Worm (Caenorhabditis elegans) whole organism, L4 larva: Measurements from ENCODE around the gene unc-79.
A peak's percentile ranks its signal among the peaks of the same experiment; 100 is the strongest.

ENCODE experiments used
- F10B5.3 ChIP-seq: sonication (generic microtip); optimal IDR thresholded peaks from 2 replicates; lab custom pipeline; 2016; ENCODE audit warnings: mild to moderate bottlenecking, missing genetic modification characterization, missing compliant biosample characterization
- F26F4.8 ChIP-seq: fragments of 200-800 bp; sonication (Bioruptor generic); conservative IDR thresholded peaks from 2 replicates; pipeline ENCODE4 v1.3.6; 2022; ENCODE audit warnings: missing genetic modification characterization, missing compliant biosample characterization
- F37D6.2 ChIP-seq: sonication (generic microtip); optimal IDR thresholded peaks from 2 replicates; lab custom pipeline; 2016; ENCODE audit warnings: mild to moderate bottlenecking, missing genetic modification characterization, missing compliant biosample characterization
- T20F7.1 ChIP-seq: fragments of 200-800 bp; sonication (Bioruptor generic); optimal IDR thresholded peaks from 2 replicates; lab custom pipeline; 2018; ENCODE audit warnings: mild to moderate bottlenecking, missing genetic modification characterization, missing compliant biosample characterization
- T26A8.4 ChIP-seq: fragments of 200-800 bp; sonication (Bioruptor generic); IDR thresholded peaks from 2 replicates; pipeline ENCODE4 v1.3.6; 2022; ENCODE audit warnings: missing genetic modification characterization, missing compliant biosample characterization
- ZK546.5 ChIP-seq, 2 experiments: sonication (generic microtip); optimal IDR thresholded peaks; 2 replicates each; lab custom pipeline; 2017; ENCODE audit warnings: missing biosample characterization in 2 of 2, missing genetic modification characterization in 2 of 2
- aha-1 ChIP-seq: fragments of 150-350 bp; peaks from one replicate; lab custom pipeline; 2014; ENCODE audit warnings: missing biosample characterization, missing genetic modification characterization
- ama-1 ChIP-seq: fragments of 150-350 bp; optimal IDR thresholded peaks from 2 replicates; lab custom pipeline; 2014; ENCODE audit warnings: inconsistent platforms, mixed read lengths
- arid-1 ChIP-seq: fragments of 200-800 bp; sonication (Bioruptor generic); conservative IDR thresholded peaks from 2 replicates; pipeline ENCODE4 v1.3.6; 2022; ENCODE audit warnings: missing genetic modification reagents, missing genetic modification characterization, missing compliant biosample characterization
- ceh-20 ChIP-seq: fragments of 200-800 bp; sonication (Bioruptor generic); IDR thresholded peaks from 2 replicates; pipeline ENCODE4 v1.3.6; 2022; ENCODE audit warnings: missing genetic modification reagents, missing genetic modification characterization, missing compliant biosample characterization
- ceh-82 ChIP-seq: sonication (generic microtip); optimal IDR thresholded peaks from 2 replicates; lab custom pipeline; 2017; ENCODE audit warnings: missing biosample characterization, missing genetic modification characterization
- dpl-1 ChIP-seq: fragments of 150-350 bp; optimal IDR thresholded peaks from 2 replicates; lab custom pipeline; 2014; ENCODE audit warnings: missing biosample characterization, missing genetic modification reagents, missing genetic modification characterization
- dve-1 ChIP-seq: sonication (generic microtip); optimal IDR thresholded peaks from 2 replicates; lab custom pipeline; 2017; ENCODE audit warnings: antibody characterized with exemption, mild to moderate bottlenecking, missing genetic modification characterization, missing compliant biosample characterization; ENCODE audit not compliant: insufficient read depth
- egl-27 ChIP-seq: sonication (generic microtip); optimal IDR thresholded peaks from 3 replicates; lab custom pipeline; 2017; ENCODE audit warnings: missing biosample characterization, missing genetic modification reagents, missing genetic modification characterization
- egl-43 ChIP-seq: fragments of 200-800 bp; sonication (Bioruptor generic); IDR thresholded peaks from 2 replicates; pipeline ENCODE4 v1.3.6; 2022; ENCODE audit warnings: missing genetic modification reagents, missing genetic modification characterization, missing compliant biosample characterization
- fkh-10 ChIP-seq: fragments of 150-350 bp; optimal IDR thresholded peaks from 2 replicates; lab custom pipeline; 2014; ENCODE audit warnings: missing biosample characterization, missing genetic modification reagents, missing genetic modification characterization
- hif-1 ChIP-seq, 2 experiments: sonication (generic microtip); optimal IDR thresholded peaks; 2 replicates each; lab custom pipeline; 2016 to 2017; ENCODE audit warnings: missing compliant biosample characterization in 2 of 2, missing genetic modification characterization in 2 of 2, missing genetic modification reagents in 2 of 2, missing genotype in 2 of 2, mild to moderate bottlenecking in 1 of 2
- hlh-11 ChIP-seq: fragments of 200-800 bp; sonication (Bioruptor generic); optimal IDR thresholded peaks from 2 replicates; lab custom pipeline; 2018; ENCODE audit warnings: mild to moderate bottlenecking, missing genetic modification characterization, missing compliant biosample characterization
- hlh-30 ChIP-seq: sonication (generic microtip); optimal IDR thresholded peaks from 2 replicates; lab custom pipeline; 2017; ENCODE audit warnings: antibody characterized with exemption, mild to moderate bottlenecking, missing genetic modification characterization, missing compliant biosample characterization; ENCODE audit not compliant: insufficient read depth
- hmg-1.1 ChIP-seq: fragments of 200-800 bp; sonication (Bioruptor generic); IDR thresholded peaks from 2 replicates; pipeline ENCODE4 v1.3.6; 2022; ENCODE audit warnings: missing genetic modification reagents, missing genetic modification characterization, missing compliant biosample characterization
- jun-1 ChIP-seq: fragments of 150-350 bp; optimal IDR thresholded peaks from 2 replicates; lab custom pipeline; 2014; ENCODE audit warnings: missing biosample characterization, missing genetic modification reagents, missing genetic modification characterization
- lin-1 ChIP-seq: fragments of 200-800 bp; sonication (Bioruptor generic); IDR thresholded peaks from 2 replicates; pipeline ENCODE4 v1.3.6; 2022; ENCODE audit warnings: missing genetic modification reagents, missing genetic modification characterization, missing compliant biosample characterization
- lin-13 ChIP-seq: fragments of 150-350 bp; optimal IDR thresholded peaks from 2 replicates; lab custom pipeline; 2014; ENCODE audit warnings: missing biosample characterization, missing genetic modification reagents, missing genetic modification characterization
- lin-15B ChIP-seq: fragments of 150-350 bp; sonication (generic microtip); optimal IDR thresholded peaks from 3 replicates; lab custom pipeline; 2014; ENCODE audit warnings: missing biosample characterization, missing genetic modification characterization
- lsy-2 ChIP-seq, 2 experiments: fragments of 150-350 bp in 1 of 2; sonication (generic microtip) in 1 of 2; optimal IDR thresholded peaks; 2 replicates each; lab custom pipeline; 2014 to 2017; ENCODE audit warnings: missing biosample characterization in 2 of 2, missing genetic modification characterization in 2 of 2
- madf-5 ChIP-seq, 2 experiments: fragments of 200-800 bp; sonication (Bioruptor generic); IDR thresholded peaks; 2 replicates each; pipeline ENCODE4 v1.3.6; 2022; ENCODE audit warnings: missing compliant biosample characterization in 2 of 2, missing genetic modification characterization in 2 of 2
- madf-9 ChIP-seq: fragments of 200-800 bp; sonication (Bioruptor generic); conservative IDR thresholded peaks from 2 replicates; pipeline ENCODE4 v1.3.6; 2022; ENCODE audit warnings: missing genetic modification reagents, missing genetic modification characterization, missing compliant biosample characterization
- mdl-1 ChIP-seq, 2 experiments: fragments of 150-350 bp in 1 of 2; sonication (generic microtip) in 1 of 2; optimal IDR thresholded peaks; 2 replicates each; lab custom pipeline; 2014 to 2017; ENCODE audit warnings: missing biosample characterization in 2 of 2, missing genetic modification characterization in 2 of 2
- mes-2 ChIP-seq: sonication (generic microtip); optimal IDR thresholded peaks from 2 replicates; lab custom pipeline; 2016; ENCODE audit warnings: missing genotype, mild to moderate bottlenecking, missing genetic modification characterization, missing compliant biosample characterization; ENCODE audit not compliant: poor library complexity, severe bottlenecking
- mxl-3 ChIP-seq: fragments of 200-800 bp; sonication (Bioruptor generic); optimal IDR thresholded peaks from 2 replicates; lab custom pipeline; 2018; ENCODE audit warnings: mild to moderate bottlenecking, missing genetic modification characterization, missing compliant biosample characterization
- nhr-11 ChIP-seq: fragments of 150-350 bp; optimal IDR thresholded peaks from 2 replicates; lab custom pipeline; 2014; ENCODE audit warnings: missing biosample characterization, missing genetic modification characterization
- nhr-237 ChIP-seq: sonication (generic microtip); optimal IDR thresholded peaks from 2 replicates; lab custom pipeline; 2017; ENCODE audit warnings: missing biosample characterization, missing genetic modification characterization
- nhr-28 ChIP-seq: fragments of 150-350 bp; optimal IDR thresholded peaks from 2 replicates; lab custom pipeline; 2014; ENCODE audit warnings: missing biosample characterization, missing genetic modification characterization
- nhr-41 ChIP-seq: fragments of 200-800 bp; sonication (Bioruptor generic); IDR thresholded peaks from 2 replicates; pipeline ENCODE4 v1.3.6; 2022; ENCODE audit warnings: missing genetic modification reagents, missing genetic modification characterization, missing compliant biosample characterization
- nhr-48 ChIP-seq: sonication (generic microtip); optimal IDR thresholded peaks from 2 replicates; lab custom pipeline; 2016; ENCODE audit warnings: mild to moderate bottlenecking, missing genetic modification characterization, missing compliant biosample characterization
- nhr-6 ChIP-seq: fragments of 150-350 bp; optimal IDR thresholded peaks from 2 replicates; lab custom pipeline; 2014; ENCODE audit warnings: missing biosample characterization, missing genetic modification characterization
- nhr-76 ChIP-seq: fragments of 150-350 bp; optimal IDR thresholded peaks from 2 replicates; lab custom pipeline; 2014; ENCODE audit warnings: missing biosample characterization, missing genetic modification characterization
- pha-4 ChIP-seq, 2 experiments: fragments of 150-350 bp in 1 of 2; fragments of 200-800 bp in 1 of 2; sonication (Bioruptor generic) in 1 of 2; IDR thresholded peaks in 1 of 2; optimal IDR thresholded peaks in 1 of 2; 2 replicates each; pipeline versions ENCODE4 v1.3.6 to Lab custom; 2014 to 2022; ENCODE audit warnings: missing genetic modification characterization in 2 of 2, missing genetic modification reagents in 2 of 2, missing biosample characterization in 1 of 2, missing compliant biosample characterization in 1 of 2
- rbr-2 ChIP-seq: sonication (generic microtip); optimal IDR thresholded peaks from 2 replicates; lab custom pipeline; 2016; ENCODE audit warnings: missing genotype, missing genetic modification characterization, missing compliant biosample characterization
- sdz-12 ChIP-seq: fragments of 200-800 bp; sonication (Bioruptor generic); optimal IDR thresholded peaks from 2 replicates; lab custom pipeline; 2018; ENCODE audit warnings: mild to moderate bottlenecking, missing genetic modification characterization, missing compliant biosample characterization
- set-16 ChIP-seq: fragments of 200-800 bp; sonication (Bioruptor generic); IDR thresholded peaks from 2 replicates; pipeline ENCODE4 v1.3.6; 2022; ENCODE audit warnings: missing genetic modification reagents, missing genetic modification characterization, missing compliant biosample characterization
- snpc-1.2 ChIP-seq: fragments of 200-800 bp; sonication (Bioruptor generic); IDR thresholded peaks from 2 replicates; pipeline ENCODE4 v1.3.6; 2022; ENCODE audit warnings: missing genetic modification reagents, missing genetic modification characterization, missing compliant biosample characterization
- tra-1 ChIP-seq: fragments of 200-800 bp; sonication (Bioruptor generic); IDR thresholded peaks from 2 replicates; pipeline ENCODE4 v1.3.6; 2022; ENCODE audit warnings: missing genetic modification reagents, missing genetic modification characterization, missing compliant biosample characterization
- unc-130 ChIP-seq: sonication (generic microtip); optimal IDR thresholded peaks from 2 replicates; lab custom pipeline; 2016; ENCODE audit warnings: missing genetic modification reagents, missing genetic modification characterization, missing compliant biosample characterization
- unc-62 ChIP-seq, 3 experiments: fragments of 150-350 bp in 1 of 3; sonication (generic microtip); optimal IDR thresholded peaks in 2 of 3; peaks in 1 of 3; 1 replicate in 1 of 3; 2 replicates in 2 of 3; lab custom pipeline; 2014 to 2017; ENCODE audit warnings: missing biosample characterization in 3 of 3, missing genetic modification characterization in 3 of 3, missing genetic modification reagents in 3 of 3, missing genotype in 1 of 3
- vab-7 ChIP-seq: fragments of 200-800 bp; sonication (Bioruptor generic); IDR thresholded peaks from 2 replicates; pipeline ENCODE4 v1.3.6; 2022; ENCODE audit warnings: missing genetic modification reagents, missing genetic modification characterization, missing compliant biosample characterization
- ztf-11 ChIP-seq: fragments of 150-350 bp; optimal IDR thresholded peaks from 2 replicates; lab custom pipeline; 2014; ENCODE audit warnings: missing biosample characterization, missing genetic modification characterization
- ztf-7 ChIP-seq: fragments of 150-350 bp; optimal IDR thresholded peaks from 2 replicates; lab custom pipeline; 2014; ENCODE audit warnings: missing biosample characterization, missing genetic modification characterization

unc-79 gene

DNA sequence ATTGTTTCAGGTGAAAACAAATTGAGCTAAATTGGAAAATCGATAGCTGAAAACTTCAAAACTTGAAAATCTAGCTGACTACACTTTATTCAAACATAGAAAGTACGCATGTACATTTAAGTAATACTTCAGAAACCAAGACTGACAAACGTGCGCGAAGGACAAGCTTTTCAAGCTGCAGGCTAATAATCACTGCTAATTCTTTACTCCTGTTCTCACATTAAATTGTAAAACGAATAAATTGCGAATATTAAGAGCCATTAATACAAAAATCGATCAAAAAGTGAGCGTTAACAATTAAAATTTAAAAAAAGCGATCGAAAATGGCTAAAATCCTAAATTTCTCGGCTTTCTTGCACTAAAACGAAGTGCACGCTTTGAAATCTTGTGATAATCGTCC is 20.6 kb downstream of the unc-79 start:
- TF ChIP-seq aha-1 (tag; lab: Kevin White, UChicago) (peak; percentile 80), nhr-48 (tag; lab: Kevin White, UChicago) (no peak)

DNA sequence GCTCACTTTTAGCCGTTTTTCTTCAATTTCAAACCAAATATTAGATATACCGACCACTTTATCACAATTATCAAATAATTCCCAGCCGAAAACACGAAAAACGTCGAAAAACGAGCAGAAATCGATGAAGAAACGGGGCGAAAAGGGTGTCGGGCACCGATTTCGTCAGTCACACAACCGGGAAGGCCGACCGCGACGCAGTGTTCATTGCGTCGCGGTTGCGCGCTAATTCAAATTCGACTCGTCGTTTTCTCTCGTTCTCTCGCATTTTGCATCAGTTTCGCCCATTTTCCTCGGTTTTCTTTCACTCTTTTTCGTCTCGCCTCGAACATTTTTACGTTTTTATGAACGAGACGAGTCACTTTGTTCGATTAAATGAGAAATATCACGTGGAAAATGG is 21.1 kb downstream of the unc-79 start:
- peak; percentile 46 for TF ChIP-seq F37D6.2
- no peak for TF ChIP-seq jun-1 (tag; lab: Kevin White, UChicago)
- 0 out of 2 replicates have a peak, but pooled peaks have one; percentile 39 for TF ChIP-seq ceh-20 (GFP tag; lab: Robert Waterston, UW)
- TF ChIP-seq F10B5.3: no peak
- TF ChIP-seq hif-1 (tag; optimal IDR thresholded peaks at IDR 0.05; lab: Kevin White, UChicago): peak in 1 of 2 experiments; percentile 63
- peak; percentile 46 for TF ChIP-seq rbr-2 (tag; lab: Kevin White, UChicago)
- no peak for TF ChIP-seq unc-130 (GFP tag; lab: Kevin White, UChicago)
- TF ChIP-seq nhr-237: no peak
- TF ChIP-seq nhr-76 (tag; lab: Kevin White, UChicago): no peak
- no peak for TF ChIP-seq tra-1 (GFP tag; lab: Robert Waterston, UW)
- TF ChIP-seq lin-1 (GFP tag; lab: Robert Waterston, UW): no peak
- 0 out of 2 replicates have a peak, but pooled peaks have one; percentile 42 for TF ChIP-seq T26A8.4 (GFP tag; lab: Robert Waterston, UW)
- peak in 1 of 2 experiments; percentile 89 for TF ChIP-seq lsy-2 (tag; optimal IDR thresholded peaks at IDR 0.05; lab: Kevin White, UChicago)
- no peak for TF ChIP-seq madf-9 (GFP tag; lab: Robert Waterston, UW)
- peak; percentile 87 for TF ChIP-seq dpl-1 (GFP tag; lab: Kevin White, UChicago)
- peak in 1 of 2 experiments; percentile 40 for TF ChIP-seq unc-62 (GFP tag; optimal IDR thresholded peaks at IDR 0.05 in 1 of 2; lab: Kevin White, UChicago)
- no peak for TF ChIP-seq unc-62 (tag; optimal IDR thresholded peaks at IDR 0.05; lab: Kevin White, UChicago)
- peak; percentile 29 for TF ChIP-seq mxl-3
- peak; percentile 63 for TF ChIP-seq mes-2 (tag; lab: Kevin White, UChicago)
- TF ChIP-seq egl-43 (GFP tag; lab: Robert Waterston, UW): peak; percentile 62; the same call in 1 of the 2 replicates
- TF ChIP-seq T20F7.1: peak; percentile 16
- no peak for TF ChIP-seq ztf-11 (tag; lab: Kevin White, UChicago)
- TF ChIP-seq sdz-12 (GFP tag; lab: Kevin White, UChicago): no peak
- TF ChIP-seq mdl-1 (tag; optimal IDR thresholded peaks at IDR 0.05; lab: Kevin White, UChicago): peak in 1 of 2 experiments; percentile 82
- no peak for TF ChIP-seq ztf-7 (tag; lab: Kevin White, UChicago)
- TF ChIP-seq egl-27 (tag; lab: Kevin White, UChicago): no peak
- peak; percentile 70 for TF ChIP-seq hlh-11 (tag; lab: Kevin White, UChicago)
- peak; percentile 82 for TF ChIP-seq dve-1
- TF ChIP-seq nhr-6 (tag; lab: Kevin White, UChicago): peak; percentile 76
- peak; percentile 60 for TF ChIP-seq nhr-28 (tag; lab: Kevin White, UChicago)
- TF ChIP-seq snpc-1.2 (GFP tag; lab: Robert Waterston, UW): no peak
- peak; percentile 16 for TF ChIP-seq lin-15B (tag; lab: Kevin White, UChicago)
- TF ChIP-seq aha-1 (tag; lab: Kevin White, UChicago): peak; percentile 94
- TF ChIP-seq ama-1 (lab: Kevin White, UChicago): peak; percentile 49
- TF ChIP-seq set-16 (GFP tag; lab: Robert Waterston, UW): peak; percentile 47; the same call in 1 of the 2 replicates
- TF ChIP-seq vab-7 (GFP tag; lab: Robert Waterston, UW): no peak
- TF ChIP-seq arid-1 (GFP tag; lab: Robert Waterston, UW): no peak
- TF ChIP-seq hmg-1.1 (GFP tag; lab: Robert Waterston, UW): peak; percentile 45
- no peak for TF ChIP-seq ZK546.5 (tag; optimal IDR thresholded peaks at IDR 0.05; lab: Kevin White, UChicago)
- TF ChIP-seq madf-5 (GFP tag; IDR thresholded peaks at IDR 0.05; lab: Robert Waterston, UW): no peak
- peak; percentile 83 for TF ChIP-seq hlh-30 (tag; lab: Kevin White, UChicago)
- no peak for TF ChIP-seq ceh-82 (tag; lab: Kevin White, UChicago)
- peak; percentile 76 for TF ChIP-seq nhr-11 (tag; lab: Kevin White, UChicago)
- TF ChIP-seq lin-13: peak; percentile 56
- TF ChIP-seq nhr-41 (GFP tag; lab: Robert Waterston, UW): no peak
- no peak for TF ChIP-seq F26F4.8
- TF ChIP-seq pha-4 (GFP tag; IDR thresholded peaks at IDR 0.05; lab: Robert Waterston, UW): peak; percentile 39; the same call in 1 of the 2 replicates
- no peak for TF ChIP-seq pha-4 (tag; optimal IDR thresholded peaks at IDR 0.05; lab: Kevin White, UChicago)
- TF ChIP-seq fkh-10 (GFP tag; lab: Kevin White, UChicago): peak; percentile 13
